Fruit fly (Drosophila melanogaster): ENCODE results near the gene CG14292.

DNA sequence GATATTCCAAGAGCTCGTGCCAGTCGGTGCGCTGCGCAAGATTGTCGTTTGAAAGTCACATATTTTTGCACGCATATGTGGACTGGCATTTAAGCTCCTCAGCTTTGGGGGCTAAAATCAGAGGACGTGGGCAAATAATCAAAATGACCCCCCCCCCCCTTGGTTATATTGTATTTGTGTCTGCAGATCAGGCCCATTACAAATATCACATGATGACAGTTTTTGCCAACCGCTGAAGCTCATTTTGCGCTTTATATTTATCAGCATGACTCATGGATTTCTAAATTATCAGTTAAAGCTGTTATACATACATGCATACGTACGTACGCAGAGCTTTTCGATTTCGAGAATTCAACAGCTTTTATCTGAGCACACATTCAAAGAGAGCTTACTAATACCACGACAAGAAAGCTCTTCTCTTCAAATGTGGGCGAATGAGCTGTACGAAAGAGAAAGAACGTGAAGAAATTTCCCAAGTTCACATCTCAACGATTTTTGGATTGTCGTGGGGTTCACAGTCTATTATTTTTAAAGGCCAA lies 11.3 kb upstream of the CG14292 start:
- no peak for TF ChIP-seq CG3847 (GFP tag; IDR thresholded peaks at IDR 0.05)
- TF ChIP-seq bsh (GFP tag; optimal IDR thresholded peaks at IDR 0.05), result no peak
- TF ChIP-seq danr (GFP tag; IDR thresholded peaks at IDR 0.05), result no peak
- peak; percentile 95 for TF ChIP-seq exex (tag; optimal IDR thresholded peaks at IDR 0.05)
